Worm (Caenorhabditis elegans) whole organism, L1 larva: ENCODE data around the gene srw-73.

Source experiments
- ama-1 ChIP-seq: fragments of 150-350 bp; optimal IDR thresholded peaks from 2 replicates; lab custom pipeline; 2014
- lin-13 ChIP-seq: fragments of 150-350 bp; optimal IDR thresholded peaks from 2 replicates; lab custom pipeline; 2014; ENCODE audit warnings: missing biosample characterization, missing genetic modification reagents, missing genetic modification characterization
- mab-9 ChIP-seq: fragments of 200-800 bp; sonication (Bioruptor generic); IDR thresholded peaks from 2 replicates; pipeline ENCODE4 v1.3.6; 2022; ENCODE audit warnings: missing genetic modification reagents, missing genetic modification characterization, missing compliant biosample characterization
- skn-1 ChIP-seq: fragments of 150-350 bp; optimal IDR thresholded peaks from 2 replicates; lab custom pipeline; 2014; ENCODE audit warnings: missing biosample characterization, missing genetic modification characterization

- TF ChIP-seq ama-1 (lab: Kevin White, UChicago) (no peak), lin-13 (GFP tag; lab: Kevin White, UChicago) (no peak), skn-1 (tag; lab: Kevin White, UChicago) (no peak), mab-9 (GFP tag; lab: Robert Waterston, UW) (no peak)
Measured at ce11 chrV:16598437-16598836, 10.1 kb upstream of the srw-73 start.
